Worm (Caenorhabditis elegans) whole organism, early embryonic: ENCODE measurements around the gene C45H4.18.

Source experiments
- B0310.2 ChIP-seq: sonication (generic microtip); optimal IDR thresholded peaks from 2 replicates; lab custom pipeline; 2016; ENCODE audit warnings: mild to moderate bottlenecking, missing genetic modification characterization, missing compliant biosample characterization
- F13C5.2 ChIP-seq: sonication (generic microtip); optimal IDR thresholded peaks from 2 replicates; lab custom pipeline; 2017; ENCODE audit warnings: mild to moderate bottlenecking, missing genetic modification characterization, inconsistent platforms, missing compliant biosample characterization
- aly-1 ChIP-seq: sonication (generic microtip); optimal IDR thresholded peaks from 2 replicates; lab custom pipeline; 2016; ENCODE audit warnings: missing genetic modification characterization, missing compliant biosample characterization
- ama-1 ChIP-seq: fragments of 150-350 bp; optimal IDR thresholded peaks from 2 replicates; lab custom pipeline; 2014
- ceh-13 ChIP-seq: fragments of 200-800 bp; sonication (Bioruptor generic); optimal IDR thresholded peaks from 2 replicates; lab custom pipeline; 2018; ENCODE audit warnings: mild to moderate bottlenecking, missing genetic modification characterization, missing compliant biosample characterization
- ceh-36 ChIP-seq: sonication (generic microtip); optimal IDR thresholded peaks from 2 replicates; lab custom pipeline; 2016; ENCODE audit warnings: missing genetic modification characterization, inconsistent platforms, missing compliant biosample characterization
- ets-7 ChIP-seq: sonication (generic microtip); optimal IDR thresholded peaks from 2 replicates; lab custom pipeline; 2016; ENCODE audit warnings: missing genotype, missing genetic modification characterization, missing compliant biosample characterization
- flt-1 ChIP-seq: fragments of 200-800 bp; sonication (Bioruptor generic); IDR thresholded peaks from 2 replicates; pipeline ENCODE4 v1.3.6; 2022; ENCODE audit warnings: missing genetic modification characterization, missing compliant biosample characterization
- hmbx-1 ChIP-seq: sonication (generic microtip); optimal IDR thresholded peaks from 2 replicates; lab custom pipeline; 2016; ENCODE audit warnings: mild to moderate bottlenecking, missing genetic modification characterization, missing compliant biosample characterization
- hmg-4 ChIP-seq: fragments of 200-800 bp; sonication (Bioruptor generic); optimal IDR thresholded peaks from 2 replicates; lab custom pipeline; 2018; ENCODE audit warnings: mild to moderate bottlenecking, missing genetic modification characterization, missing compliant biosample characterization
- hnd-1 ChIP-seq: sonication (generic microtip); optimal IDR thresholded peaks from 2 replicates; lab custom pipeline; 2016; ENCODE audit warnings: missing genetic modification characterization, missing compliant biosample characterization
- pes-1 ChIP-seq: fragments of 200-800 bp; sonication (Bioruptor generic); IDR thresholded peaks from 2 replicates; pipeline ENCODE4 v1.3.6; 2022; ENCODE audit warnings: missing genetic modification reagents, missing genetic modification characterization, missing compliant biosample characterization
- scrt-1 ChIP-seq: fragments of 200-800 bp; sonication (Bioruptor generic); IDR thresholded peaks from 2 replicates; pipeline ENCODE4 v1.3.6; 2022; ENCODE audit warnings: missing genetic modification characterization, missing compliant biosample characterization
- sea-1 ChIP-seq: fragments of 200-800 bp; sonication (Bioruptor generic); conservative IDR thresholded peaks from 2 replicates; pipeline ENCODE4 v1.3.6; 2022; ENCODE audit warnings: missing genetic modification characterization, missing compliant biosample characterization
- tbx-11 ChIP-seq: fragments of 200-800 bp; sonication (Bioruptor generic); IDR thresholded peaks from 2 replicates; pipeline ENCODE4 v1.3.6; 2022; ENCODE audit warnings: missing genetic modification characterization, missing compliant biosample characterization
- tbx-37 ChIP-seq: fragments of 200-800 bp; sonication (Bioruptor generic); conservative IDR thresholded peaks from 2 replicates; pipeline ENCODE4 v1.3.6; 2022; ENCODE audit warnings: missing genetic modification reagents, missing genetic modification characterization, missing compliant biosample characterization
- tra-4 ChIP-seq: sonication (generic microtip); optimal IDR thresholded peaks from 2 replicates; lab custom pipeline; 2017; ENCODE audit warnings: missing genetic modification characterization, missing compliant biosample characterization

The C45H4.18 gene

DNA sequence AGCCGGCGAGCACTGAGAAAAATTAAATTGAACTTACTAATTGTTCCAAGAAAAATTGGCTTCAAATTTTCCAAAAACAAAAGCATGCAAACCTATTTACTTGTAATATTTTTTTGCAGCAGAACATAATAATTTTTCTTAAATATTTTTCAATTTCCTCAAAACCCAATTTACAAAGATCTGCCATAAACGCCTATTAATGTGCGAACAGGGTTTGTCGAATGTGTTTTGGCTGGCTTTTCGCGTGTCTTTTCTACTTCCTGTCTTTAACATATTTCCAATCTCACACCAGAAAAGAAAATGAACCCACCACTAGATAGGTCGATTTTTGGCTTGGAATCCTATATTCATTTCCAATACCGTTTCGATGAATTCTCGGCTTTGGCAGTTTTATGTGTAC lies at the start of gene C45H4.18:
Gene C45H4.18 (plus strand): TSS at position 301 of the 400 bp plus-strand sequence.
- no peak for TF ChIP-seq tra-4 (tag; lab: Kevin White, UChicago)
- no peak for TF ChIP-seq tbx-11 (GFP tag; lab: Robert Waterston, UW)
- TF ChIP-seq scrt-1 (GFP tag; lab: Robert Waterston, UW): no peak

DNA sequence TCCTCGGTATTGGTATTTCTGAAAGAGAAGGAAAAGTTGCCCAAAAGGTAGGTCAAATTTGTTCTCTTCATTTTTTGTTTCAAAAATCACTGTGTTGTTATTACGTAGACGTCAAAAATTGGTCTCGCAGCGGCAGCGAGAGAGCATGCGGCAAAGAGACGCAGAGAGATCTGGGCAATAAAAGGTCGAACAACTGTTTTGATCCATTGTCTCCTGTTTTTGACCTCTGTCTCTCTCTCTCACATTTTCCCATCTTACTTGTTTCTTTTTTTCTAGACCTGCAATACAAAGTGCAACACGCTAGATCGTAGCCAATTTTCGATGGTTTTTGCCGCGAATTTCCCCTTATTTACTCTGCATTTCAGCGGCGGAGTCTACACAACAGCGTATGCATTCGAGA lies 48.8 kb upstream of the C45H4.18 start:
- TF ChIP-seq ceh-13 (GFP tag; lab: Kevin White, UChicago): no peak
- TF ChIP-seq tra-4 (tag; lab: Kevin White, UChicago): no peak
- no peak for TF ChIP-seq pes-1 (GFP tag; lab: Robert Waterston, UW)
- TF ChIP-seq scrt-1 (GFP tag; lab: Robert Waterston, UW): no peak
- no peak for TF ChIP-seq flt-1 (GFP tag; lab: Robert Waterston, UW)
- TF ChIP-seq hnd-1: no peak
- TF ChIP-seq ama-1 (lab: Kevin White, UChicago): no peak
- no peak for TF ChIP-seq sea-1 (GFP tag; lab: Robert Waterston, UW)
- TF ChIP-seq ceh-36: no peak
- no peak for TF ChIP-seq tbx-37
- TF ChIP-seq ets-7 (tag; lab: Kevin White, UChicago): no peak

DNA sequence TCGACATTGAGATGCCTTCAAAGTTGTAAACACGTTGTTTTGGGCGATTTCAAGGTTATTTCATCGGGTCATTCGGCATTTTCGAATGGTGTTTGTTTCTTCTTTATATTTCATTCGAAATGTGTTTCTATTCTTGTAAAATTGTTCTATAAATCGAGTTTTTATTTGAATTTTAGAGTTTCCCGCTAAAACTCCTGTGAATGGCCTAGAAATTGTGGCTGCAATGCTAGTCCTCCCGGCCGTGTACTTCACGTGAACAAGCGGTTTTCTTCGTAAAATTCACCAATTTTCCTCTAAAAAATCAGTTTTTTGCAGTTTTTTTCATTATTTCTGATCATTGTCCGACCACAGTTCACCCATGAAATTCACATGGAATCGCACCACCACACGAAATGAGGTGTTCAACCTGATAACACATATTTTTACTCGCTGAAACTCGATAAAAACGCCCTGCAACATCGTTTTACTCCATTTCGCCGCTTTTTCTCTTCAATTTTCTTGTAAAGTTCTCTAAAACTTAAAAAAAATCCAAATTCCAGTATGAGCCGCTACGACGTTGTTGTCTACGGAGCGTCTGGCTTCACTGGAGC lies 48.3 kb upstream of the C45H4.18 start, which contains the start of gene ldp-1:
Gene ldp-1 (plus strand): TSS at position 540 of the 590 bp plus-strand sequence.
- 0 out of 2 replicates have a peak, but pooled peaks have one; percentile 56 for TF ChIP-seq pes-1 (GFP tag; lab: Robert Waterston, UW)
- TF ChIP-seq flt-1 (GFP tag; lab: Robert Waterston, UW): no peak
- TF ChIP-seq tbx-37: peak; percentile 73

DNA sequence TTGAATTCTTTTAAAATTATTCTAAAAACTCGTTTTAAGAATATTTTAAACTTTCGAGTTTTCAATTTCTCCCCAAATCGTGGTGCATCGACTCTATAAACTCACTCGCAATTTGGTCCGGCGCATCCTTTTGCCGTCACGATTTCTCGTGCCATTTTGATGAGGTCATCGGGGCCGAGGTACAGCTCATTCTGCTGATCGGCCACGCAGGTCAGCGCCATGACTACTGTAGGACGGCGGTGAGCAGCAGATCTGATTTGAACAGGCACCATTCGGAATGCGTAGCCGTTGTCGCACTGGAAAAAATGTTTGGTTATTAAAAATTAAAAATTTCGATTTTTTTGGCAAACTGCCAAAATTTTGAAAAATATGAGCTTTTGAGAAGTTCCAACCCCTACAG lies 42.7 kb upstream of the C45H4.18 start:
- TF ChIP-seq ceh-36: no peak
- no peak for TF ChIP-seq hmg-4
- TF ChIP-seq scrt-1 (GFP tag; lab: Robert Waterston, UW): no peak
- no peak for TF ChIP-seq aly-1 (tag; lab: Kevin White, UChicago)
- TF ChIP-seq tbx-37: no peak
- TF ChIP-seq tra-4 (tag; lab: Kevin White, UChicago): no peak
- TF ChIP-seq ets-7 (tag; lab: Kevin White, UChicago): no peak
- no peak for TF ChIP-seq hnd-1
- TF ChIP-seq ama-1 (lab: Kevin White, UChicago): no peak
- TF ChIP-seq pes-1 (GFP tag; lab: Robert Waterston, UW): no peak
- TF ChIP-seq hmbx-1 (tag; lab: Kevin White, UChicago): no peak
- TF ChIP-seq flt-1 (GFP tag; lab: Robert Waterston, UW): no peak
- no peak for TF ChIP-seq B0310.2
- TF ChIP-seq F13C5.2: no peak
- no peak for TF ChIP-seq tbx-11 (GFP tag; lab: Robert Waterston, UW)
- no peak for TF ChIP-seq sea-1 (GFP tag; lab: Robert Waterston, UW)
- no peak for TF ChIP-seq ceh-13 (GFP tag; lab: Kevin White, UChicago)

DNA sequence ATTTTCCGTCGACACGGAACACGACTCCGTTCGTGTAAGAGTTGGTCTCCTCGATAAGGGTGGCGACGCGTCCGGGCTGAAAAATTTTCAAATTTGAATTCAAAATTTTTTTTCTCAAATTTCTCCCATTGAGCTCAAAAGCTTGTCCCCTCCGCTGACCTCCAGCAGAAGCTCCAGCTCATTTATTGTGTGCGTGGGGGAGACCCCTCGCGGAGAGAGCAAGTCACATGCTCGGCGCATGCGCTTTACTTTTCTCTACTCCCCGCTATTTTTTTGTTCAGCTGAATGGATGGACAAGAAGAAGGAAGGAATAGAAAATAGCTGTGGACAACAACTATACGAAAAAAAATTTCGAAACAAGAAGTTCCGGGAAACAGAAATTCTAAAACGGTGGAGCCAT lies 41.8 kb upstream of the C45H4.18 start:
- TF ChIP-seq pes-1 (GFP tag; lab: Robert Waterston, UW) (0 out of 2 replicates have a peak, but pooled peaks have one; percentile 34), aly-1 (tag; lab: Kevin White, UChicago) (no peak)

DNA sequence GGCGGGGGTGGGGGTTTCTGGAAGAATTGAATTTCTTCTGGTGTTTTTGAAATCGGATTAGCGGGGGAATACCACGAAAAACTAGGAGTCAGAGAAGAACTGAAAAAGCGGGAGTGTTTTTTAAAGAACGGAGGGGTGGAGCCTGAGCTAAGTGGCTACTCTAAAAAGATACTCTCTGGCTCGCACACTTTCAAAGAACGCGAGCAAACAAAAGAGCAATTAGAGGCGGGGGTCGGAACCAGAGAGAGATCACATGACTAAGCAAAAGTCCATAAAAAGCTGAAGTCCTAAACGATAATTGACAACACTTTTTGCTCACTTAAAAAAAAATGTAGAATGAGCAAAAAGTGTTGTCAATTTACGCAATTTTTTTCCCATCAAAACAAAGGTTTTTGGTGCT lies 41.0 kb upstream of the C45H4.18 start:
- no peak for TF ChIP-seq ets-7 (tag; lab: Kevin White, UChicago)
- no peak for TF ChIP-seq sea-1 (GFP tag; lab: Robert Waterston, UW)
- TF ChIP-seq F13C5.2: no peak
- no peak for TF ChIP-seq aly-1 (tag; lab: Kevin White, UChicago)
- no peak for TF ChIP-seq scrt-1 (GFP tag; lab: Robert Waterston, UW)
- no peak for TF ChIP-seq hnd-1
- TF ChIP-seq flt-1 (GFP tag; lab: Robert Waterston, UW): no peak
- TF ChIP-seq hmbx-1 (tag; lab: Kevin White, UChicago): no peak
- no peak for TF ChIP-seq B0310.2
- TF ChIP-seq tbx-37: no peak
- TF ChIP-seq ceh-13 (GFP tag; lab: Kevin White, UChicago): no peak
- TF ChIP-seq hmg-4: no peak
- TF ChIP-seq ama-1 (lab: Kevin White, UChicago): no peak
- TF ChIP-seq pes-1 (GFP tag; lab: Robert Waterston, UW): no peak
- no peak for TF ChIP-seq tbx-11 (GFP tag; lab: Robert Waterston, UW)
- no peak for TF ChIP-seq tra-4 (tag; lab: Kevin White, UChicago)
- no peak for TF ChIP-seq ceh-36

DNA sequence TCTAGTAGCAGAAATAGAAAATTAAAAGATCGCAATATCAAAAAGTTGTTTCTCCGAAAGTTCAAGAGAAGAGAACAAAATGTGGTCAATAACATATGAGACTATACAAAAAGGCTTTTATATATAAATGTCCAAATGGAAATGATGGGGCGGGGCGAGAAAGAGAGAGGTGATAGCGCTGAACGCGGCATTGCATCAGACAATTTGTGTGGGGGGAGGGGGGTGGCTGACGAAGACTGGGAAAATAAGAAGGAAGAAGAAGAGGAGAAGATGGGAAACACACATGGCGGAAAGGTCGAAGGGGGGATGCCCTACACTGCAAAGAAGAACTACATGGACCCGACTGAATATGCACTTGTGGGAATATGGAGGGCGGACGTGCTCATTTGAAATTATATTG lies 40.0 kb upstream of the C45H4.18 start:
- TF ChIP-seq ceh-36 (no peak), aly-1 (tag; lab: Kevin White, UChicago) (no peak), tra-4 (tag; lab: Kevin White, UChicago) (no peak), pes-1 (GFP tag; lab: Robert Waterston, UW) (no peak), tbx-37 (no peak), B0310.2 (no peak), F13C5.2 (no peak)

DNA sequence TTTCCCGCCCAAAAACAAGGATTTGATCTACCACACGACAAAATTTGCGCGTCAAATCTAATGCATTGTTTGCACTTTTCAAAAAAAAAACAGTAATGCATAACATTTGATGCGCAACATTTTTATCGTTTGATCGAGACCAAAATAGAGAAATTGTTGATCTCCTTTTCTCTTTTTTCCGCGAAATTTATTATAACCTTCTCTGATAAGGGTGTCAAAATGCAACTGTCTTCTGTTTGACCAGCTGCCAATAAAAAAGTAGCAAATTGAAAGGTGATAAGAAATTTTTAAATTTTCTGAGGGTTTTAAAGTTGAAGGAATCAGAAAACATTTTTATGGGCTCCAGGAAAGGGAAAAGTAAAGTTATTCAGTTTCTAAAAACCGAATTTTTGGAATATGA lies 38.3 kb upstream of the C45H4.18 start:
- no peak for TF ChIP-seq F13C5.2
- no peak for TF ChIP-seq hnd-1
- TF ChIP-seq B0310.2: no peak
- no peak for TF ChIP-seq sea-1 (GFP tag; lab: Robert Waterston, UW)
- no peak for TF ChIP-seq tbx-37
- TF ChIP-seq tra-4 (tag; lab: Kevin White, UChicago): no peak
- no peak for TF ChIP-seq aly-1 (tag; lab: Kevin White, UChicago)
- TF ChIP-seq hmg-4: no peak
- no peak for TF ChIP-seq ama-1 (lab: Kevin White, UChicago)
- TF ChIP-seq tbx-11 (GFP tag; lab: Robert Waterston, UW): no peak
- no peak for TF ChIP-seq scrt-1 (GFP tag; lab: Robert Waterston, UW)
- no peak for TF ChIP-seq pes-1 (GFP tag; lab: Robert Waterston, UW)
- TF ChIP-seq flt-1 (GFP tag; lab: Robert Waterston, UW): no peak
- no peak for TF ChIP-seq hmbx-1 (tag; lab: Kevin White, UChicago)
- TF ChIP-seq ceh-13 (GFP tag; lab: Kevin White, UChicago): no peak
